Fruit fly (Drosophila melanogaster): Measurements from ENCODE around the gene chico.

chico gene

dm6 chr2L:10231510-10231909 lies 15.4 kb downstream of the chico start, which contains the start of gene ova (continued):
- TF ChIP-seq CG10267 (tag; optimal IDR thresholded peaks at IDR 0.05) (no peak), sisA (GFP tag; IDR thresholded peaks at IDR 0.05) (no peak), Dfd (GFP tag; optimal IDR thresholded peaks at IDR 0.05) (no peak), HmgD (GFP tag; optimal IDR thresholded peaks at IDR 0.05) (no peak), Six4 (GFP tag; optimal IDR thresholded peaks at IDR 0.05) (no peak), pfk (GFP tag; optimal IDR thresholded peaks at IDR 0.05) (peak; percentile 89), pum (GFP tag; optimal IDR thresholded peaks at IDR 0.05) (no peak), Dp (GFP tag; optimal IDR thresholded peaks at IDR 0.05) (no peak), nerfin-1 (tag; optimal IDR thresholded peaks at IDR 0.05) (no peak), CG1603 (tag; optimal IDR thresholded peaks at IDR 0.05) (peak; percentile 99), CG7357 (GFP tag; IDR thresholded peaks at IDR 0.05) (peak; percentile 48; the same call in 1 of the 3 replicates), gro (GFP tag; optimal IDR thresholded peaks at IDR 0.05) (no peak), CG34224 (GFP tag; IDR thresholded peaks at IDR 0.05; ENCODE audit: partially characterized antibody) (0 out of 3 replicates have a peak, but pooled peaks have one; percentile 11), Oaz (GFP tag; IDR thresholded peaks at IDR 0.05) (no peak), sd (tag; optimal IDR thresholded peaks at IDR 0.05) (peak; percentile 12), dpn (GFP tag; optimal IDR thresholded peaks at IDR 0.05) (no peak), luna (GFP tag; optimal IDR thresholded peaks at IDR 0.05) (no peak), CG13894 (tag; optimal IDR thresholded peaks at IDR 0.05) (no peak), CG13775 (GFP tag; optimal IDR thresholded peaks at IDR 0.05) (no peak), CG17802 (tag; optimal IDR thresholded peaks at IDR 0.05) (peak; percentile 91), PHDP (tag; optimal IDR thresholded peaks at IDR 0.05) (no peak), CG4404 (GFP tag; IDR thresholded peaks at IDR 0.05) (no peak), CG17829 (tag; optimal IDR thresholded peaks at IDR 0.05) (no peak), B-H1 (GFP tag; IDR thresholded peaks at IDR 0.05) (no peak), CG15479 (GFP tag; optimal IDR thresholded peaks at IDR 0.05) (no peak), CG10462 (GFP tag; optimal IDR thresholded peaks at IDR 0.05) (no peak), CG7745 (tag; optimal IDR thresholded peaks at IDR 0.05) (no peak), CG8924 (tag; optimal IDR thresholded peaks at IDR 0.05) (no peak), exex (tag; optimal IDR thresholded peaks at IDR 0.05) (no peak), CkIIα-i1 (GFP tag; IDR thresholded peaks at IDR 0.05) (no peak), CrebB (tag; optimal IDR thresholded peaks at IDR 0.05) (no peak), CG32532 (GFP tag; IDR thresholded peaks at IDR 0.05) (no peak), Mrtf (GFP tag; IDR thresholded peaks at IDR 0.05) (no peak), CG6813 (GFP tag; optimal IDR thresholded peaks at IDR 0.05) (no peak), CG14667 (GFP tag; IDR thresholded peaks at IDR 0.05) (peak; percentile 20; the same call in 1 of the 2 replicates), CG9817 (tag; optimal IDR thresholded peaks at IDR 0.05) (no peak), Dip3 (GFP tag; optimal IDR thresholded peaks at IDR 0.05) (no peak), CG6689 (GFP tag; IDR thresholded peaks at IDR 0.05) (no peak), Dref (GFP tag; IDR thresholded peaks at IDR 0.05) (peak; percentile 55), CG9727 (GFP tag; optimal IDR thresholded peaks at IDR 0.05) (no peak), H2.0 (GFP tag; IDR thresholded peaks at IDR 0.05) (no peak), hth (optimal IDR thresholded peaks at IDR 0.05) (no peak), CG2129 (GFP tag; IDR thresholded peaks at IDR 0.05; ENCODE audit: partially characterized antibody) (no peak), ssp (GFP tag; IDR thresholded peaks at IDR 0.05) (peak; percentile 89), D (optimal IDR thresholded peaks at IDR 0.05) (no peak), D (GFP tag; optimal IDR thresholded peaks at IDR 0.05) (no peak), CG5245 (GFP tag; optimal IDR thresholded peaks at IDR 0.05) (no peak), CG11560 (tag; IDR thresholded peaks at IDR 0.05) (peak; percentile 85; the same call in 2 of the 3 replicates), dan (GFP tag; IDR thresholded peaks at IDR 0.05) (no peak), sob (GFP tag; IDR thresholded peaks at IDR 0.05) (no peak), CG30431 (GFP tag; optimal IDR thresholded peaks at IDR 0.05) (no peak)
